Worm (Caenorhabditis elegans): ENCODE measurements around the gene C15C8.4.

DNA sequence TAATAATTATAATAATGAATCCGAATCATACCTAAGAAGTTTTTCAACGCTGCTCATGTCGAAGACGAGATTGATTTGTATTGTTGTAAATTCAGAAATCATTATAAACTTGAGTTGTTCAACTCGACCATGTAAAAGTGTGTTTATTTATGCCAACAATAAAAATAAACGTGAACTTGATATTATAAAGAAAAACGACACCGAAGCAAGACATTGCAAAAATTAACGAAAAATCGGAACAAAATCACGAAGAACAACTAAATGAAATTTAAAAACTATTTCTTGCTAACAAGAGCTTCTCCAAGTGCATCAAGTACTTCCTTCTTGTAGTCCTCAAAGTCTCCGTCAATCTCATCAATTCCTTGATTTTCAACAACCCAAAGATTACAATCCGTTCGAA is 13.7 kb upstream of the C15C8.4 start, which contains the start of gene F18E2.15:
- no peak for TF ChIP-seq ceh-9 (tag; optimal IDR thresholded peaks at IDR 0.05)
- TF ChIP-seq nhr-76 (tag; optimal IDR thresholded peaks at IDR 0.05): no peak
- no peak for TF ChIP-seq nfya-1 (tag; optimal IDR thresholded peaks at IDR 0.05; ENCODE audit: insufficient read depth)
- TF ChIP-seq ama-1 (optimal IDR thresholded peaks at IDR 0.05): no peak
- no peak for TF ChIP-seq aly-2 (tag; optimal IDR thresholded peaks at IDR 0.05)

Measured in whole organism, L3 larva.